Fruit fly (Drosophila melanogaster): ENCODE data around the gene unc-13-4A.

The unc-13-4A gene

DNA sequence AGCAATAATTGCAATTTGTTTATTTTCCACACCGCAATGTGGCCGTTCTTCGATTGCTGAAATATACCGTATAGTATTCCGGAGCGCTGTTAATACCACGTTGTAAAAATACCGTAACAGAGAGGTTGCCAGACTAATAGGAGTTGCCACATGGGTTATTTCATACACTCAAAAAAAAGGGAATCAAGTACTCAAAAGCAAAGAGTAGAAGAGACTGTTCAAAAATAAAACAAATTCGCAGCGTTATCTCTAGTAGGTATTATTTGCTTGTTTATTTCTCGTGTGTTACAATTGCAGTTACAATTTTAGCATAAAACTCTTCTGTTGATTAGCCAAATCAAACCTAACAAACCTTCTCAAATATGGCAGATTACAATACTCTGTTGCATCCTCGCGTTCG is 62.2 kb downstream of the unc-13-4A start, which contains the start of gene MED4 (continued):
- TF ChIP-seq Lhr (GFP tag; optimal IDR thresholded peaks at IDR 0.05) (peak; percentile 85), CG17359 (tag; optimal IDR thresholded peaks at IDR 0.05) (peak; percentile 69), bbx (GFP tag; IDR thresholded peaks at IDR 0.05; ENCODE audit: partially characterized antibody) (no peak), sens (GFP tag) (peak; percentile 97), gfzf (GFP tag; optimal IDR thresholded peaks at IDR 0.05) (peak; percentile 96), CG1603 (tag; optimal IDR thresholded peaks at IDR 0.05) (peak; percentile 88), tx (GFP tag; optimal IDR thresholded peaks at IDR 0.05) (peak; percentile 82), kay (GFP tag; optimal IDR thresholded peaks at IDR 0.05) (peak; percentile 66), H15 (GFP tag; IDR thresholded peaks at IDR 0.05) (peak; percentile 66; the same call in 2 of the 3 replicates), CG11247 (GFP tag; IDR thresholded peaks at IDR 0.05) (peak; percentile 71), Xrp1 (GFP tag; IDR thresholded peaks at IDR 0.05) (peak; percentile 79), CG6689 (GFP tag; IDR thresholded peaks at IDR 0.05) (0 out of 2 replicates have a peak, but pooled peaks have one; percentile 53), wek (GFP tag; optimal IDR thresholded peaks at IDR 0.05) (peak; percentile 12), Rfx (GFP tag; IDR thresholded peaks at IDR 0.05) (peak; percentile 89), fu2 (GFP tag; optimal IDR thresholded peaks at IDR 0.05) (peak; percentile 88), maf-S (GFP tag; optimal IDR thresholded peaks at IDR 0.05) (peak; percentile 77), CG8359 (GFP tag; optimal IDR thresholded peaks at IDR 0.05; ENCODE audit: borderline replicate concordance) (no peak), CoRest (tag; optimal IDR thresholded peaks at IDR 0.05) (peak; percentile 79), Trl (optimal IDR thresholded peaks at IDR 0.05) (no peak), Trl (GFP tag; optimal IDR thresholded peaks at IDR 0.05) (peak; percentile 84), CG2116 (GFP tag; optimal IDR thresholded peaks at IDR 0.05) (peak; percentile 61), CG43689 (GFP tag; IDR thresholded peaks at IDR 0.05) (0 out of 2 replicates have a peak, but pooled peaks have one; percentile 27), mam (GFP tag; optimal IDR thresholded peaks at IDR 0.05) (peak; percentile 91), CG3163 (GFP tag; optimal IDR thresholded peaks at IDR 0.05) (peak; percentile 72), stc (GFP tag; IDR thresholded peaks at IDR 0.05) (peak; percentile 75), CG4328 (GFP tag; optimal IDR thresholded peaks at IDR 0.05) (no peak), CG17802 (tag; optimal IDR thresholded peaks at IDR 0.05) (peak; percentile 40), cad (GFP tag; optimal IDR thresholded peaks at IDR 0.05) (no peak), ssp (GFP tag; IDR thresholded peaks at IDR 0.05) (peak; percentile 63), E2f2 (GFP tag; IDR thresholded peaks at IDR 0.05) (peak; percentile 67; the same call in 1 of the 2 replicates), CkIIα-i1 (GFP tag; IDR thresholded peaks at IDR 0.05) (no peak), CG7786 (GFP tag; optimal IDR thresholded peaks at IDR 0.05) (peak; percentile 87), CG1602 (GFP tag; optimal IDR thresholded peaks at IDR 0.05) (peak; percentile 77), Poxn (GFP tag; IDR thresholded peaks at IDR 0.05) (no peak), CG8388 (GFP tag; optimal IDR thresholded peaks at IDR 0.05) (peak; percentile 47), gt (GFP tag; IDR thresholded peaks at IDR 0.05) (peak; percentile 13; the same call in 1 of the 2 replicates), CG17568 (GFP tag; optimal IDR thresholded peaks at IDR 0.05) (no peak), kah (GFP tag; optimal IDR thresholded peaks at IDR 0.05) (peak; percentile 8), Jarid2 (GFP tag; optimal IDR thresholded peaks at IDR 0.05) (no peak), Ssrp (tag; optimal IDR thresholded peaks at IDR 0.05) (peak; percentile 59), Fer1 (GFP tag; optimal IDR thresholded peaks at IDR 0.05) (peak; percentile 86), Dp (GFP tag; optimal IDR thresholded peaks at IDR 0.05) (peak; percentile 45), Xbp1 (GFP tag; optimal IDR thresholded peaks at IDR 0.05) (peak; percentile 89), Hey (tag; optimal IDR thresholded peaks at IDR 0.05) (no peak), Adf1 (GFP tag; IDR thresholded peaks at IDR 0.05) (peak; percentile 32; the same call in 1 of the 2 replicates), Ets65A (GFP tag) (peak; percentile 98), abd-A (tag; optimal IDR thresholded peaks at IDR 0.05) (no peak), CG18011 (GFP tag; optimal IDR thresholded peaks at IDR 0.05) (peak; percentile 79), CG14441 (GFP tag; IDR thresholded peaks at IDR 0.05) (peak; percentile 74), mirr (GFP tag; optimal IDR thresholded peaks at IDR 0.05) (no peak), CG7839 (tag; optimal IDR thresholded peaks at IDR 0.05) (peak; percentile 77)
